Worm (Caenorhabditis elegans): ENCODE results near the gene str-227.
"Not testable (repeated sequence)": the region's sequence is repeated elsewhere in the genome, so short reads cannot be mapped to it uniquely, and the experiment has no call there.

Gene str-227

ce11 chrV:3558744-3559143 is 40.8 kb downstream of the str-227 start, which contains the start of gene T24A6.1:
Gene T24A6.1 (plus strand): TSS chrV:3559044.
- TF ChIP-seq ceh-82, lin-39, mdl-1 (tag; optimal IDR thresholded peaks at IDR 0.05): not testable (repeated sequence)

DNA sequence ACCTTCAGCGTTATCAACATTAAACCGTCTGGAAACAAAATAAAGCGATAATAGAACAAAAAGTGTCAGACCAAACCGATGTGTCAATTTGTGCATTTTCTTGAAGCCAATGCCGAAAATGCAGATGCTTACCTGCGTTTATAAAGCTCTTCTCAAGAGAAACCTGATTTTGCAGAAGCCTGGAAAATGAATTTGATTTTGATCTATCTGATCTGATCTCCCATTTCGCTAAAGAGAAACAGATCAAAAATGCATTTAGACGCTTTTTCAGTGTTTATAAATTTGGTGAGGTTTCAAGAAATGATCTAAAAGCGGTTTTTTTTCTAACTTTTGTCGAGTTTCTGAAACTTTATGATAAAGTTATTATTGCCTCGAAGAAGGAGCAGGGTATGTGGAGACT is 44.8 kb downstream of the str-227 start, which contains the start of gene T24A6.16:
TSS of gene T24A6.16 (minus strand) at position 101 of the 400 bp plus-strand sequence.
- not testable (repeated sequence) for TF ChIP-seq nhr-23, mml-1, ceh-16 (tag; optimal IDR thresholded peaks at IDR 0.05)

DNA sequence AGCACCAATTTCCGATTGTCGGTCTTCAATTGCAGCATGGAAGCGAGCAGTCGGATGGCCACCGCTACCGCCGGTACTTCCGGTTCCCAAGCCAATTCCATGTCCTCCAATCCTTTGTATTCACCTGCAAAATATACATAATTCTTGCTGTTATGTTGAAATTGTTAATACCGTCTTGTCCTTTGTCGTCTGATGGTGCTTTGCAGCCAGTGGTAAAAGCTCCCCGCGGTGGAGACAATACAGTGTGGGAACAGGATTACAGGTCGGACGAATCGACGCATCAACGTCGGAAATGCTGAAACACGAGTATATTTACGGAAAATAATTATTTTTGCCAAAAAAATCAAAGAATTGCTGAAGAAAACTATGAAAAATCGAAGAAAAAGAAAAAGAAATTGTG is 46.3 kb downstream of the str-227 start, which contains the start of gene T24A6.17:
TSS of gene T24A6.17 (minus strand) at position 101 of the 400 bp plus-strand sequence.
- not testable (repeated sequence) for TF ChIP-seq zag-1, lin-15B, eor-1 (tag; optimal IDR thresholded peaks at IDR 0.05)

Measured in whole organism, L3 larva.